Worm (Caenorhabditis elegans) whole organism, young adult: ENCODE measurements around the gene fbxb-15.

Experiments used
- D2030.7 ChIP-seq: fragments of 200-800 bp; sonication (Bioruptor generic); IDR thresholded peaks from 2 replicates; pipeline ENCODE4 v1.3.6; 2022; ENCODE audit warnings: missing genetic modification reagents, missing genetic modification characterization, missing compliant biosample characterization
- F33H1.4 ChIP-seq: fragments of 200-800 bp; sonication (Bioruptor generic); IDR thresholded peaks from 2 replicates; pipeline ENCODE4 v1.3.6; 2022; ENCODE audit warnings: missing genetic modification reagents, missing genetic modification characterization, missing compliant biosample characterization
- F37B4.10 ChIP-seq: fragments of 200-800 bp; sonication (Bioruptor generic); IDR thresholded peaks from 2 replicates; pipeline ENCODE4 v1.3.6; 2022; ENCODE audit warnings: missing genetic modification characterization, missing compliant biosample characterization
- F39B2.1 ChIP-seq: fragments of 200-800 bp; sonication (Bioruptor generic); IDR thresholded peaks from 2 replicates; pipeline ENCODE4 v1.3.6; 2022; ENCODE audit warnings: missing genetic modification reagents, missing genetic modification characterization, missing compliant biosample characterization
- F55B11.4 ChIP-seq: sonication (generic microtip); optimal IDR thresholded peaks from 2 replicates; lab custom pipeline; 2016; ENCODE audit warnings: missing compliant biosample characterization, missing genetic modification characterization, borderline replicate concordance; ENCODE audit not compliant: insufficient read depth
- K11D2.4 ChIP-seq: fragments of 200-800 bp; sonication (Bioruptor generic); IDR thresholded peaks from 2 replicates; pipeline ENCODE4 v1.3.6; 2022; ENCODE audit warnings: missing genetic modification reagents, missing genetic modification characterization, missing compliant biosample characterization
- T26A5.8 ChIP-seq: sonication (generic microtip); optimal IDR thresholded peaks from 2 replicates; lab custom pipeline; 2016; ENCODE audit warnings: missing genetic modification characterization, missing compliant biosample characterization
- Y56A3A.18 ChIP-seq: fragments of 200-800 bp; sonication (Bioruptor generic); IDR thresholded peaks from 2 replicates; pipeline ENCODE4 v1.3.6; 2022; ENCODE audit warnings: missing genetic modification reagents, missing genetic modification characterization, missing compliant biosample characterization
- Y67H2A.10 ChIP-seq: fragments of 200-800 bp; sonication (Bioruptor generic); conservative IDR thresholded peaks from 2 replicates; pipeline ENCODE4 v1.3.6; 2022; ENCODE audit warnings: missing genetic modification reagents, missing genetic modification characterization, missing compliant biosample characterization
- atf-7 ChIP-seq: sonication (generic microtip); optimal IDR thresholded peaks from 2 replicates; lab custom pipeline; 2017; ENCODE audit warnings: mild to moderate bottlenecking, missing genetic modification characterization, missing compliant biosample characterization
- attf-5 ChIP-seq: fragments of 200-800 bp; sonication (Bioruptor generic); optimal IDR thresholded peaks from 2 replicates; lab custom pipeline; 2018; ENCODE audit warnings: mild to moderate bottlenecking, missing genetic modification characterization, missing compliant biosample characterization
- bed-1 ChIP-seq: fragments of 200-800 bp; sonication (Bioruptor generic); IDR thresholded peaks from 2 replicates; pipeline ENCODE4 v1.3.6; 2022; ENCODE audit warnings: missing genetic modification reagents, missing genetic modification characterization, missing compliant biosample characterization
- ccch-3 ChIP-seq: fragments of 200-800 bp; sonication (Bioruptor generic); optimal IDR thresholded peaks from 2 replicates; lab custom pipeline; 2018; ENCODE audit warnings: mild to moderate bottlenecking, missing genetic modification characterization, missing compliant biosample characterization
- cebp-1 ChIP-seq, 2 experiments: fragments of 200-800 bp in 1 of 2; sonication (Bioruptor generic) in 1 of 2; sonication (generic microtip) in 1 of 2; IDR thresholded peaks in 1 of 2; optimal IDR thresholded peaks in 1 of 2; 2 replicates each; pipeline versions ENCODE4 v1.3.6 to Lab custom; 2017 to 2022; ENCODE audit warnings: missing compliant biosample characterization in 2 of 2, missing genetic modification characterization in 2 of 2, mild to moderate bottlenecking in 1 of 2, missing genetic modification reagents in 1 of 2, moderate library complexity in 1 of 2
- ceh-27 ChIP-seq: fragments of 200-800 bp; sonication (Bioruptor generic); optimal IDR thresholded peaks from 2 replicates; lab custom pipeline; 2018; ENCODE audit warnings: mild to moderate bottlenecking, missing genetic modification characterization, moderate library complexity, missing compliant biosample characterization
- die-1 ChIP-seq: sonication (generic microtip); optimal IDR thresholded peaks from 2 replicates; lab custom pipeline; 2016; ENCODE audit warnings: missing genotype, mild to moderate bottlenecking, missing genetic modification characterization, missing compliant biosample characterization
- egrh-3 ChIP-seq: fragments of 200-800 bp; sonication (Bioruptor generic); IDR thresholded peaks from 2 replicates; pipeline ENCODE4 v1.3.6; 2022; ENCODE audit warnings: missing genetic modification reagents, missing genetic modification characterization, missing compliant biosample characterization
- fkh-3 ChIP-seq: sonication (generic microtip); optimal IDR thresholded peaks from 2 replicates; lab custom pipeline; 2016; ENCODE audit warnings: mild to moderate bottlenecking, missing genetic modification characterization, missing compliant biosample characterization
- gei-17 ChIP-seq: fragments of 200-800 bp; sonication (Bioruptor generic); optimal IDR thresholded peaks from 2 replicates; lab custom pipeline; 2018; ENCODE audit warnings: mild to moderate bottlenecking, missing genetic modification characterization, missing compliant biosample characterization
- him-1 ChIP-seq: sonication (generic microtip); optimal IDR thresholded peaks from 2 replicates; lab custom pipeline; 2016; ENCODE audit warnings: missing genotype, missing genetic modification reagents, missing genetic modification characterization, missing compliant biosample characterization
- hlh-26 ChIP-seq: fragments of 200-800 bp; sonication (Bioruptor generic); conservative IDR thresholded peaks from 2 replicates; pipeline ENCODE4 v1.3.6; 2022; ENCODE audit warnings: missing genetic modification reagents, missing genetic modification characterization, missing compliant biosample characterization
- lir-1 ChIP-seq: fragments of 200-800 bp; sonication (Bioruptor generic); conservative IDR thresholded peaks from 2 replicates; pipeline ENCODE4 v1.3.6; 2022; ENCODE audit warnings: missing genetic modification reagents, missing genetic modification characterization, missing compliant biosample characterization
- lsy-27 ChIP-seq: sonication (generic microtip); optimal IDR thresholded peaks from 2 replicates; lab custom pipeline; 2017; ENCODE audit warnings: missing genetic modification characterization, mild to moderate bottlenecking, missing compliant biosample characterization, antibody characterized with exemption, missing genotype, borderline replicate concordance; ENCODE audit not compliant: insufficient read depth
- madf-6 ChIP-seq: fragments of 200-800 bp; sonication (Bioruptor generic); IDR thresholded peaks from 2 replicates; pipeline ENCODE4 v1.3.6; 2022; ENCODE audit warnings: missing genetic modification reagents, missing genetic modification characterization, missing compliant biosample characterization
- nhr-27 ChIP-seq: fragments of 200-800 bp; sonication (Bioruptor generic); optimal IDR thresholded peaks from 2 replicates; lab custom pipeline; 2018; ENCODE audit warnings: mild to moderate bottlenecking, missing genetic modification characterization, moderate library complexity, missing compliant biosample characterization
- nhr-80 ChIP-seq: sonication (generic microtip); optimal IDR thresholded peaks from 2 replicates; lab custom pipeline; 2016; ENCODE audit warnings: missing genetic modification characterization, missing compliant biosample characterization
- snpc-1.3 ChIP-seq: sonication (generic microtip); optimal IDR thresholded peaks from 2 replicates; lab custom pipeline; 2017; ENCODE audit warnings: missing genetic modification characterization, mild to moderate bottlenecking, missing compliant biosample characterization, antibody characterized with exemption, moderate library complexity, missing genotype, missing genetic modification reagents; ENCODE audit not compliant: insufficient read depth
- snpc-4 ChIP-seq, 5 experiments: fragments of 150-350 bp in 1 of 5; sonication (generic microtip) in 4 of 5; optimal IDR thresholded peaks; 2 replicates each; lab custom pipeline; 2014 to 2018; ENCODE audit warnings: missing genetic modification characterization in 5 of 5, missing biosample characterization in 3 of 5, antibody characterized with exemption in 2 of 5, mild to moderate bottlenecking in 2 of 5, missing compliant biosample characterization in 2 of 5, missing genotype in 2 of 5, moderate library complexity in 2 of 5, missing genetic modification reagents in 1 of 5
- zfh-2 ChIP-seq: fragments of 200-800 bp; sonication (Bioruptor generic); conservative IDR thresholded peaks from 2 replicates; pipeline ENCODE4 v1.3.6; 2022; ENCODE audit warnings: missing genetic modification reagents, missing genetic modification characterization, missing compliant biosample characterization
- ztf-18 ChIP-seq: sonication (generic microtip); optimal IDR thresholded peaks from 2 replicates; lab custom pipeline; 2016; ENCODE audit warnings: missing genotype, mild to moderate bottlenecking, missing genetic modification characterization, missing compliant biosample characterization
- ztf-28 ChIP-seq: fragments of 200-800 bp; sonication (Bioruptor generic); IDR thresholded peaks from 2 replicates; pipeline ENCODE4 v1.3.6; 2022; ENCODE audit warnings: missing genetic modification reagents, missing genetic modification characterization, missing compliant biosample characterization

The fbxb-15 gene

DNA sequence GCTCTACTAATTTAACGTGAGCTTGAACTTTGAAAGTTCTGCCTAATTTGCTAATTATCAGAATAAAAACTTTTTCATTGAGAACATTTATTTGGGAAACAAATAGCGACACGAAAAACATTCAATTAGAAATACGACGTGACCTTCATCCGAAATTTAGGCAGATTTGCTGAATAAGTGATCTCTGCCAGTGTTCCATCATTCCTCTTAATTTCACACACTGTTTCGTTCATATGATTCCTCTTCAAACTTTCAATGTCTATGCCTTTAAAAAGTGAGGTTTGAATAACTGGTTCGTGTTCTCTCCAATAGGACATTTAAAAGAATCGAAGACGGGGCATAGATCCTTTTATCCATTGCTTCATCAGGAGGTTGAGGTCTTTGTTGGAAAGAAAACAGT is 2.8 kb downstream of the fbxb-15 start, which contains the start of gene fbxb-20:
Gene fbxb-20 (minus strand): TSS at position 101 of the 400 bp plus-strand sequence.
- TF ChIP-seq T26A5.8, result no peak
- no peak for TF ChIP-seq lir-1
- no peak for TF ChIP-seq gei-17 (GFP tag; lab: Kevin White, UChicago)
- TF ChIP-seq K11D2.4 (GFP tag; lab: Robert Waterston, UW), result no peak
- TF ChIP-seq atf-7 (tag; lab: Kevin White, UChicago), result no peak
- no peak for TF ChIP-seq ceh-27
- no peak for TF ChIP-seq snpc-1.3
- no peak for TF ChIP-seq zfh-2 (GFP tag; lab: Robert Waterston, UW)
- no peak for TF ChIP-seq attf-5 (GFP tag; lab: Kevin White, UChicago)
- TF ChIP-seq F37B4.10 (GFP tag; lab: Robert Waterston, UW), result no peak
- no peak for TF ChIP-seq D2030.7 (GFP tag; lab: Robert Waterston, UW)
- no peak for TF ChIP-seq nhr-27 (tag; lab: Kevin White, UChicago)
- no peak for TF ChIP-seq ztf-18 (tag; lab: Kevin White, UChicago)
- TF ChIP-seq F39B2.1, result no peak
- TF ChIP-seq snpc-4 (GFP tag; optimal IDR thresholded peaks at IDR 0.05; lab: Kevin White, UChicago), result no peak
- no peak for TF ChIP-seq snpc-4 (tag; optimal IDR thresholded peaks at IDR 0.05; lab: Kevin White, UChicago)
- TF ChIP-seq ccch-3 (GFP tag; lab: Kevin White, UChicago), result no peak
- TF ChIP-seq cebp-1 (GFP tag; IDR thresholded peaks at IDR 0.05; lab: Robert Waterston, UW), result no peak
- TF ChIP-seq cebp-1 (tag; optimal IDR thresholded peaks at IDR 0.05; lab: Kevin White, UChicago), result no peak

- TF ChIP-seq madf-6 (GFP tag; lab: Robert Waterston, UW), result no peak
- TF ChIP-seq ceh-27, result no peak
- TF ChIP-seq atf-7 (tag; lab: Kevin White, UChicago), result no peak
- no peak for TF ChIP-seq egrh-3 (GFP tag; lab: Robert Waterston, UW)
- no peak for TF ChIP-seq die-1
- no peak for TF ChIP-seq T26A5.8
- TF ChIP-seq Y56A3A.18 (GFP tag; lab: Robert Waterston, UW), result no peak
- no peak for TF ChIP-seq him-1 (tag; lab: Kevin White, UChicago)
- TF ChIP-seq F33H1.4 (GFP tag; lab: Robert Waterston, UW), result no peak
- no peak for TF ChIP-seq ztf-28
- no peak for TF ChIP-seq nhr-80 (tag; lab: Kevin White, UChicago)
- no peak for TF ChIP-seq Y67H2A.10
- TF ChIP-seq snpc-1.3, result no peak
- no peak for TF ChIP-seq fkh-3
Measured at ce11 chrII:1648768-1649167, 4.5 kb downstream of the fbxb-15 start, which contains the start of gene fbxb-21. fbxb-21 (minus strand) TSS chrII:1648868.

- TF ChIP-seq die-1, result no peak
- TF ChIP-seq lsy-27, result no peak
- no peak for TF ChIP-seq nhr-27 (tag; lab: Kevin White, UChicago)
- TF ChIP-seq F39B2.1, result no peak
- no peak for TF ChIP-seq F55B11.4 (tag; lab: Kevin White, UChicago)
- no peak for TF ChIP-seq hlh-26
Measured at ce11 chrII:1646199-1646598, 7.1 kb downstream of the fbxb-15 start, which contains the start of gene ZC204.17. ZC204.17 (minus strand) TSS chrII:1646299.

DNA sequence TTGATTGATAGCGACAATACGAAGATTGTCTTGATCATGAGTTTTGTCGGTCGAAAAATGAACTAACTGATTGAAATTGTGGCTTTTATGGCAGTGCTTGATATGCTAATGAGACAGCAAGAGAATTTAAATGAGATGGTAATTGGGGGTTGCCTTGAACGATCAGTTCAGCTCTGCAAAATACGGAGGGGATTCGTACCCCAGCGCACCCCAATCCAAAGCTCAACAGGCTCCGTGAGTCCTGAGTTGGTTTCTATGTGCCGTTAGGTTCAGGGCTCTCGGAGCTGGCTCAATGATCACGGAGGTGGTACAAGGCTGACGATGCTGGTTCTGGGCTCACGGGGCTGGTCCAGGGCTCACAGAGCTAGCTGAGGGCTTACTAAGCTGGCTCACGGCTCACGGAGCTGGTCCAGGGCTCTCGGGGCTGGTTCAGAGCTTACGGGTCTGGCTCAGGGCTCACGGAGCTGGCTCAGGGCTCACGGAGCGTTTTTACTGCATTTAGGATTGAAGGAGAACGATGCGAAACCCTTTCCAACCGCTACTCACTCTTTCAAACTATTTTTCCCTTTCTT is 8.4 kb downstream of the fbxb-15 start, which contains the start of gene ZC204.6:
Gene ZC204.6 (minus strand): TSS at position 51 of the 572 bp plus-strand sequence.
- TF ChIP-seq bed-1 (GFP tag; lab: Robert Waterston, UW) (no peak), zfh-2 (GFP tag; lab: Robert Waterston, UW) (peak; percentile 84)
